Worm (Caenorhabditis elegans): ENCODE data around the gene T16A1.10.

The T16A1.10 gene

DNA sequence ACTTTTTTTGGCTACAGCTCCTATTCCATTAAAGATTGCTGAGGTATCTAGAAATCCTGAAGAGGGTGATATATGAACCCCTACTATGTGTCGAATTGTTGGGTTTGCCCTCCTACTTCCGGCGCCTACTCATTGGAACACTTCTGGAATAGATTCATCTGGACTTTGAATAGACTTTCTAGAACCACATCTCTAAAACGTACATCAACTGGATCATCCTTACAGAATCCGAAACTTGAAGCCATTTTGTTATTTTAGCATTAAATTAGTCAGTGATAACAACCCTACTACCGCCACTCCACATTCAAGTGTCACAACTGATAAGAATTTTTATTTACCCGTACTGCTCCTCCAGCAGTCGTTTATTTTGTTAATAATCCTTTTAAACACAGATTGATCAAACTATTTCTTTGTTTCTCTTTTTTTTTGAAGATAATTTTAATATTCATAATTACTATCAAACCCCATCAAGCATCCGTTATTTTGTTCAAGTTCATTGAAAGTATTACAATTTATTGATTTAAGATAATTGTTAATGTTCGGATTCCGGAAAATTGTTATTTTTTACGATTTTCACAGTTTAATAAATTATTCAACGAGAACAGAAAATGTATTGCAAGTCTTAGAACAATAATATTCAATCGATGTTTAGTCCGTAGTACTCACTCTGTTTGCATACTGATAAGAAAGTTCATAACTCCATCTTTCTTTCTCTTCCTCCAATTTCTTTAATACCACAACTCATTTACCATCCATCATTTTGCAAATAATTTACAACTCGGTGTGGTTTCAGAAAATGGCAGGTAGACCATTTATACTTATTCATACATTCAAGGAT is 7.5 kb upstream of the T16A1.10 start, which contains the start of gene math-42:
TSS of gene math-42 (plus strand) at position 788 of the 838 bp plus-strand sequence.
- no peak for TF ChIP-seq lin-1 (GFP tag; IDR thresholded peaks at IDR 0.05)
- TF ChIP-seq ces-1 (GFP tag; optimal IDR thresholded peaks at IDR 0.05): no peak
- peak; percentile 52 for TF ChIP-seq pqm-1 (tag; optimal IDR thresholded peaks at IDR 0.05)
- no peak for TF ChIP-seq ztf-7 (tag; optimal IDR thresholded peaks at IDR 0.05)
- TF ChIP-seq nhr-48 (tag; optimal IDR thresholded peaks at IDR 0.05): no peak
- TF ChIP-seq unc-62 (GFP tag; optimal IDR thresholded peaks at IDR 0.05 in 1 of 2): peak in 1 of 2 experiments; percentile 62
- no peak for TF ChIP-seq unc-62 (tag; optimal IDR thresholded peaks at IDR 0.05)
- TF ChIP-seq aha-1 (tag): peak; percentile 57
- TF ChIP-seq dmd-6 (GFP tag; IDR thresholded peaks at IDR 0.05): peak; percentile 9; the same call in 1 of the 2 replicates
- TF ChIP-seq daf-16 (GFP tag; optimal IDR thresholded peaks at IDR 0.05): no peak
- peak; percentile 63 for TF ChIP-seq daf-16 (tag; optimal IDR thresholded peaks at IDR 0.05)
- no peak for TF ChIP-seq Y75B8A.6 (GFP tag; IDR thresholded peaks at IDR 0.05)
- TF ChIP-seq nhr-28 (tag; optimal IDR thresholded peaks at IDR 0.05): peak; percentile 31
- no peak for TF ChIP-seq daf-8 (GFP tag; IDR thresholded peaks at IDR 0.05)
- TF ChIP-seq daf-12 (tag; optimal IDR thresholded peaks at IDR 0.05): no peak

DNA sequence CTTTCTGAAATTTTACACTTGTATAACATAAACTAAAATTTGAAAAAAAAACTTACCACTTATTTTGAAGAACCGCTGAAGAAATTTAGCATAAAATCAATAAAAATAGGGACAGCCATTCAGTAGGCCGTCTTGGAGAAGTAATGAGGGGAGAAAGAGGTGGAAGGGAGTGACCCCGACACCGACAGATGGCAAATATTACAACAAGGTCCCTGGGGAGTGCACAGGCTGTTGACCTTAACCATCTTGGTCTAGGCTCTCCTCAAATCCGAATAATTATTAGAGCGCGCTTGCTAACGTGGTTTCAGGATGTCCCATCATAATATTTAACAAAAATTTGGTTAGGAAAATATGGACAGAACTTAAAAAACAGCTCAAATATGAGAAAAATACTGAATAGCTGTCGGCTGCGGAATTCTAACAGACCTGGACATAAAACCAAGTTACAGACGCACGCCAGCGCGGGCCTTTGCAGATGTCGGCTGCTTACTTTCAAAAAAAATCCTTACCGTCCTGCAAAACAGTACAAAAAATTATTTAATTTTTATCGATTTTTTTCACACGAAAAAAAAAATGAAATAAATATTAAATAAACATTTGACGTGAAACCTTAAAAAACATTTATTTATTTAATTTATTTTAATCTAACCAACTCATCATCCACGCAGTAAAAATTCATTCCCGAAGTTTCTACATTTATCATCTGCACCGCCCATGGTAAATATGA is 3.2 kb upstream of the T16A1.10 start, which contains the start of gene T16A1.2:
TSS of gene T16A1.2 (plus strand) at position 677 of the 727 bp plus-strand sequence.
- TF ChIP-seq zip-2 (tag; optimal IDR thresholded peaks at IDR 0.05) (no peak), ZK546.5 (tag; optimal IDR thresholded peaks at IDR 0.05) (no peak), nhr-48 (tag; optimal IDR thresholded peaks at IDR 0.05) (no peak), ZK337.2 (GFP tag; IDR thresholded peaks at IDR 0.05) (no peak), unc-130 (GFP tag; optimal IDR thresholded peaks at IDR 0.05) (no peak), duxl-1 (tag; optimal IDR thresholded peaks at IDR 0.05; ENCODE audit: poor library complexity) (no peak), set-16 (GFP tag; IDR thresholded peaks at IDR 0.05) (no peak), dmd-6 (GFP tag; IDR thresholded peaks at IDR 0.05) (no peak), T26A8.4 (GFP tag; IDR thresholded peaks at IDR 0.05) (no peak)

DNA sequence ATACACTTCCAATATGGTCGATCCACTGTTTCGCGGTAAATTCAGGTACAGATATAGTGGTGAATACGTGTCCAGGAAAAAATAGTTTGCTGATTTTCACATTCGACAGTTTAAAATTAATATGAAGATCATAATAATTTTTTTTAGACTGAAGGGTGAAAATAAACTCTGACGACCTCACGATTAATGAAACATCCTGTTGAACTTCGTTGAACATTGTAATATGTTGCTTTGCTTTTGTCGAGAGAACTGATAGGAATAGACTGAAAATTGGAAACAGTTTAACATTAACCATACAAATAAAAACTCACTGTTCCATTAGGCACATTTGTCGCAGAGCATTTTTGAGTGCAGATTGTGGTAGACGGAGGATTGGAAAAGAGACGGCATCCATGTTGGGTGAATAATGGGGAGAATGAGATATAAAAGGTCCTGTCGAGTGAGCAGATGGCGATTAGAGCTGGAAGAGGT is 1.6 kb upstream of the T16A1.10 start, which contains the start of gene fbxb-37:
TSS of gene fbxb-37 (minus strand) at position 421 of the 471 bp plus-strand sequence.
- peak in 1 of 2 experiments; percentile 92 for TF ChIP-seq unc-62 (GFP tag; optimal IDR thresholded peaks at IDR 0.05 in 1 of 2)
- no peak for TF ChIP-seq unc-62 (tag; optimal IDR thresholded peaks at IDR 0.05)
- no peak for TF ChIP-seq dmd-9 (GFP tag; IDR thresholded peaks at IDR 0.05)

DNA sequence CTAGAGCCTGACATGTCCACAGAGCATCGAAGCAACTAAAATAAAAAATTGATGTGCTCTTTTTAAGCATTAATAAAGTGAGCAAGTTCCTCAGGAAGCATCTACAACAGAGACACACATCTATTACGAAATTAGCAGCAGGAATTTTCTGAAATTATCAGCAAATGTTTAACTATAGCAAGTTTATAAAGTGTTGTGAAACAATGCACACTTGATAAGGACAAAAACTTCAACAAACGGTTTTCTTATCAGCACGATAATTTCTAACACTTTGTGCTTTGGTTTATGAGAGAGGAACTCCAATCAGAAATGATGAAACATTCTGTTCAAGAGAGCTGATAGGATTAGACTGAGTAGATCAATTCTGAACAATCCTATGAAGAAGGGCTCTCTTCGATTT is 1.3 kb downstream of the T16A1.10 start, which contains the start of gene trpl-5:
TSS of gene trpl-5 (minus strand) at position 32 of the 400 bp plus-strand sequence.
- TF ChIP-seq hlh-11 (tag; optimal IDR thresholded peaks at IDR 0.05) (peak; percentile 43), pqm-1 (tag; optimal IDR thresholded peaks at IDR 0.05) (peak; percentile 99), php-3 (GFP tag; IDR thresholded peaks at IDR 0.05) (peak; percentile 44; the same call in 1 of the 2 replicates), spr-1 (tag; optimal IDR thresholded peaks at IDR 0.05) (no peak), nhr-111 (GFP tag; optimal IDR thresholded peaks at IDR 0.05) (no peak), nhr-28 (tag; optimal IDR thresholded peaks at IDR 0.05) (peak; percentile 82), ceh-44 (GFP tag; IDR thresholded peaks at IDR 0.05) (no peak), nhr-77 (tag; optimal IDR thresholded peaks at IDR 0.05) (peak; percentile 65), lin-1 (GFP tag; IDR thresholded peaks at IDR 0.05) (peak; percentile 72; the same call in 1 of the 2 replicates), ces-1 (GFP tag; optimal IDR thresholded peaks at IDR 0.05) (no peak), lin-13 (GFP tag; optimal IDR thresholded peaks at IDR 0.05) (no peak), dmd-6 (GFP tag; IDR thresholded peaks at IDR 0.05) (peak; percentile 70)

DNA sequence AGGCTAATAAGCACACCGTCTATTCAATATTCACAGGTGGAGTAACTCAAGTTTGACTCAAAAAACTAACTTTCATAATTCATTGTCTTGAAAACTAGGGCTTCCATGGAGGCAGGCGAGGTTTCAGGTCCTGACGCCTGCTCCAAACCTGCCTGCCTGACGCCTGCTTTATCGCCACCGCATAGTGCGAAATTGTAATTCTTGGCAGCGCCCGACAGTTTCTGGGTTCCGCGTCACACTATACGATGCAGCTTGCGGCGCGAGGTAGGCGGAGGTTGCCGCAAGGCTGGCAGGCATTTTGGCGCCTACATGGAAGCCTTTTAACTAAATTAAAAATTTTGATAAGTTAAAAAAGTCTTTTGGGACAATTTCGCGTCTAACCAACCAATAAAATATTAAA is 4.7 kb downstream of the T16A1.10 start:
- TF ChIP-seq lin-29 (GFP tag; IDR thresholded peaks at IDR 0.05): no peak
- peak; percentile 56; the same call in 1 of the 2 replicates for TF ChIP-seq set-16 (GFP tag; IDR thresholded peaks at IDR 0.05)

Data from whole organism, L4 larva.